Worm (Caenorhabditis elegans) whole organism, late embryonic: ENCODE results near the gene Y25C1A.13.

Source experiments
- elt-2 ChIP-seq: sonication (generic microtip); optimal IDR thresholded peaks from 2 replicates; lab custom pipeline; 2016; ENCODE audit warnings: missing genetic modification reagents, missing genetic modification characterization, missing compliant biosample characterization
- hlh-15 ChIP-seq: sonication (generic microtip); optimal IDR thresholded peaks from 2 replicates; lab custom pipeline; 2016; ENCODE audit warnings: missing genetic modification characterization, missing compliant biosample characterization
- nfya-1 ChIP-seq: sonication (generic microtip); optimal IDR thresholded peaks from 2 replicates; lab custom pipeline; 2017; ENCODE audit warnings: missing genetic modification characterization, mild to moderate bottlenecking, missing compliant biosample characterization, antibody characterized with exemption, moderate library complexity
- sox-4 ChIP-seq: sonication (generic microtip); optimal IDR thresholded peaks from 2 replicates; lab custom pipeline; 2017; ENCODE audit warnings: mild to moderate bottlenecking, missing genetic modification characterization, inconsistent platforms, missing compliant biosample characterization
- unc-55 ChIP-seq: sonication (generic microtip); optimal IDR thresholded peaks from 2 replicates; lab custom pipeline; 2017; ENCODE audit warnings: missing biosample characterization, missing genetic modification reagents, missing genetic modification characterization
- unc-86 ChIP-seq: sonication (generic microtip); optimal IDR thresholded peaks from 2 replicates; lab custom pipeline; 2016; ENCODE audit warnings: missing genetic modification characterization, missing compliant biosample characterization

DNA sequence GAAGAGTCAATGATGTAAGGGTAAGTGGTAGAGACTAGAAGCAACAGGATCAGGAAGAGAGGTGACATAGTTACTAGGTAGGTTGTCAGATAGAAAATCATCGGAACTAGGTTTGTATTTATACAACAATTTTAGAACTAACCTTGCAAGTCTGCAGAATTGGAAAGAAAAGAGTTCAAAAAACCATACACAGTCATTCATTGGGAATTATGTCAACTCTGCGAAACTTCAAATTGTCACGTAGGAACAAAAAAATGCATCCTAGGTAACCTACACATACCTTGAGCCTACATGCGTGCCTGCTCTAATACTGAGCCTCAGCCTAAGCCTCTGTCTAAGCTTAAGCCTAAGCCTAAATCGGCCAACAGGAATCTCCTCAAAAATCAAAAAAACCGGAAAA lies 15.3 kb upstream of the Y25C1A.13 start, which contains the start of gene ins-19:
- TF ChIP-seq unc-86 (tag; lab: Kevin White, UChicago) (no peak), elt-2 (tag; lab: Kevin White, UChicago) (no peak), nfya-1 (no peak), hlh-15 (tag; lab: Kevin White, UChicago) (no peak), unc-55 (no peak), sox-4 (tag; lab: Kevin White, UChicago) (no peak)
